Worm (Caenorhabditis elegans): ENCODE data around the gene lpr-2.

DNA sequence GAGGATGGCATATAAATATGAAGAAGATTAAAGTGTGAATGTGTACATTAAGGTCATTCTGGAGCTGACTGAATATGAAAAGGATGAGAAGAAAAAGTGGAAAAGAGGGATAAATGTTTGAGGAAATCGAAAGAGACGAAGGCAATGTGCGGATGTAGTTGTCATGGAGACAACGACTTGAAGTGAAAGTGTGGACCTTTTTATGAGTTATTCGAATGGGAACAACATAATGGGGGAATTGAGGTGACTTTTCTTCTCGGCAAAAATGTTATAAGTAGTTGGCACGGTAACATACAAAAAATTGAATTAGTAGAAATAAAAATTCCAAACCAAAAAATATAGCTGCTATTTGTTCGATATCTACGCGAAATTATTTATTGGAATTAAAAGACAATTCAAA lies 22.1 kb downstream of the lpr-2 start, which contains the start of gene dyf-18:
- no peak for TF ChIP-seq egl-27 (tag; optimal IDR thresholded peaks at IDR 0.05)
- no peak for TF ChIP-seq nhr-237 (tag; optimal IDR thresholded peaks at IDR 0.05)
- no peak for TF ChIP-seq ceh-9 (tag; optimal IDR thresholded peaks at IDR 0.05)
- TF ChIP-seq nfya-1 (tag; optimal IDR thresholded peaks at IDR 0.05; ENCODE audit: insufficient read depth) = no peak
- no peak for TF ChIP-seq tbx-2 (tag; optimal IDR thresholded peaks at IDR 0.05)
- no peak for TF ChIP-seq unc-39 (tag; optimal IDR thresholded peaks at IDR 0.05)
- no peak for TF ChIP-seq mdl-1 (tag; optimal IDR thresholded peaks at IDR 0.05)
- no peak for TF ChIP-seq elt-3 (tag; optimal IDR thresholded peaks at IDR 0.05)
- no peak for TF ChIP-seq unc-62 (GFP tag; optimal IDR thresholded peaks at IDR 0.05)
